Worm (Caenorhabditis elegans): ENCODE data around the gene C13B4.1.

DNA sequence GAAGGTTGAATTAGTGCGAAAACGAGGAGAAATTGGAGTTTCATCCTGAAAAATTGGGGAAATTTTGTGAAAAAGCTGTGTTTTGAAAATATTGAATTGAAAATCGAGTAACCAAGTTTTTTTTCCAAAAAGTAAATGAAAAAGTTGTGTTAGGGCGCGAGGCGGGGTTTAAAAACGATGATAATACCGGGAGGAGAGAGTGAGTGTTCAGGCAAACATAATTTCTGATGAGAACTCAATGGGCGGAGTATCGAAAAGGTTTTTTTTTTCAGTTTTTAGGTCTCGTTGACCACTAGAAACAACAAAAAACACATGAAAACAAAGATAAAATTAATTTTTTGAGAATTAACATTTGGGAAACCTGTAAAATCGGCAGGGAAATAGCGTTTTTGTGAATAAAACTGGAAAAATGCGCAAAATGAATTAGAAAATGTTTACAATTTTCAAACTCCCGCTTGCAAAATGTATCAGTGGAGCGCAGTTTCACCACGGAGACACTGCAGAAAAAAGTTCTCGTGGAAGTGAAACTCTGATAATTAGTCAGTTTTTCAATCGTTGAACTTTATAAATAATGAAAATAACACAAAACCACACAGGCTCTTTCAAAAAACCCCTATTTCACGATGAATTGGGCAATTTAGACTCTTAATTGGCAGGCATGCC, at the start of gene C13B4.1:
- TF ChIP-seq snpc-4 (tag; optimal IDR thresholded peaks at IDR 0.05) (no peak), sem-2 (GFP tag; optimal IDR thresholded peaks at IDR 0.05) (no peak), nhr-76 (tag; optimal IDR thresholded peaks at IDR 0.05) (no peak)

All from whole organism, mixed stage, embryonic.